Fruit fly (Drosophila melanogaster): ENCODE data around the gene pths.

Gene pths

DNA sequence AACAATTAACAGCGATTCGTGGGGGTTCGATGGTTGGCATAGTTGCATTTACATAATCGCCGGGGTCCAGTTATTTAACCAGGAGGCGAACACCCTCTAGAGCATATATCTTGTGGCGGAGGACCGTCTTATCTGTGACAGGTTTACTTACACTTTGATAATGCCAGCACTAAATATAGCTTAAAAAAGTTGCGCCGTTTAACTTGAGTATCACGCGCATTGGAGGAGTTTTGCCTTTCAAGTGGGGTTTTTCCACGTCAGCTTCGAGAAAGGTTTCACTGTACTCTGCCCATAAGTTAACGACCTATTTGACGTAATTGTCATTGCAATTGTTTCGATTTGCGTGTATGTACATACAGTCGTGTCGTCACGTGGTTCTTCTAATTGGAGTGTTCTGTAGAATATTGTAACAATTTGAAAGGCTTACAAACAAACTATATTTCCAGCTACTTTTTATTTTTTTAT is 26.2 kb downstream of the pths start:
- TF ChIP-seq CG1529 (GFP tag; optimal IDR thresholded peaks at IDR 0.05) (no peak), ttk (GFP tag; IDR thresholded peaks at IDR 0.05) (no peak), mirr (GFP tag; optimal IDR thresholded peaks at IDR 0.05) (peak; percentile 24), Opbp (GFP tag; IDR thresholded peaks at IDR 0.05; ENCODE audit: partially characterized antibody) (no peak), Fer1 (GFP tag; optimal IDR thresholded peaks at IDR 0.05) (no peak), GATAe (GFP tag; conservative IDR thresholded peaks at IDR 0.05) (no peak), CG7928 (GFP tag; optimal IDR thresholded peaks at IDR 0.05) (no peak), CG17328 (GFP tag; IDR thresholded peaks at IDR 0.05) (0 out of 2 replicates have a peak, but pooled peaks have one; percentile 6), CG34422 (GFP tag; IDR thresholded peaks at IDR 0.05) (peak; percentile 26; the same call in 1 of the 3 replicates), Elba2 (GFP tag; optimal IDR thresholded peaks at IDR 0.05) (peak; percentile 8), Med (GFP tag) (peak; percentile 39), jumu (GFP tag; optimal IDR thresholded peaks at IDR 0.05) (no peak), grau (tag; optimal IDR thresholded peaks at IDR 0.05) (peak; percentile 76), sug (tag; optimal IDR thresholded peaks at IDR 0.05) (peak; percentile 66), YL-1 (GFP tag; optimal IDR thresholded peaks at IDR 0.05) (peak; percentile 29), CG10147 (GFP tag; optimal IDR thresholded peaks at IDR 0.05) (no peak), NK7.1 (GFP tag; optimal IDR thresholded peaks at IDR 0.05) (no peak), insv (GFP tag; optimal IDR thresholded peaks at IDR 0.05) (peak in 1 of 2 experiments; percentile 7), zfh1 (GFP tag; IDR thresholded peaks at IDR 0.05) (0 out of 3 replicates have a peak, but pooled peaks have one; percentile 27), Xrp1 (GFP tag; IDR thresholded peaks at IDR 0.05) (peak; percentile 12; the same call in 1 of the 2 replicates), Pdp1 (GFP tag; optimal IDR thresholded peaks at IDR 0.05) (peak in 1 of 2 experiments; percentile 58)

dm6 chr2L:21169863-21170262 is 26.8 kb downstream of the pths start:
- TF ChIP-seq exex (tag; optimal IDR thresholded peaks at IDR 0.05) (peak; percentile 83), CG6854 (GFP tag; optimal IDR thresholded peaks at IDR 0.05) (no peak), CG3847 (GFP tag; IDR thresholded peaks at IDR 0.05) (no peak), Atf3 (GFP tag; optimal IDR thresholded peaks at IDR 0.05) (no peak), abd-A (tag; optimal IDR thresholded peaks at IDR 0.05) (no peak)

DNA sequence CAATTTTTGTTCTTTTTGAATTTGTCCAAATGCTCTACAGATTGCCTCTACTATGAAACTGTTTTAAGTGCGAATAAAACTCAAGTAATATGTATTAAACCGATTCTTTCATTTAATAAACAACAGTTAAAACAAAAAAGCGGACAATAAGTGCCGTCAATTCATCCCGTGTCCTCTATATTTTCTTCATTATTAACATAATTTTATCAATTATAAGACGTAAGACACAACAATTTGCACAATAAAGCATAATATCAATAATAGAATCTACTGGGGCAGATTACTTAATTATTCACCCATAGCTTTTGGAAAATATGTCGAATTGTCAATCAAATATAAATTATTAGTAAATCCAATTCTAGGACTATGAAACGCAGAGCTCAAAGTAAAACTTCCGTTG is 29.9 kb downstream of the pths start, which contains the start of gene CG31627:
Gene CG31627, plus strand, starts transcription at position 301 of the 400 bp plus-strand sequence.
- TF ChIP-seq pnt (GFP tag; optimal IDR thresholded peaks at IDR 0.05), result no peak
- TF ChIP-seq Mrtf (GFP tag; IDR thresholded peaks at IDR 0.05), result no peak
- TF ChIP-seq CG12942 (GFP tag; optimal IDR thresholded peaks at IDR 0.05), result no peak
- no peak for TF ChIP-seq E2f1 (GFP tag; IDR thresholded peaks at IDR 0.05)
- no peak for TF ChIP-seq dpn (GFP tag; optimal IDR thresholded peaks at IDR 0.05)
- TF ChIP-seq prd (optimal IDR thresholded peaks at IDR 0.05), result no peak
- no peak for TF ChIP-seq prd (GFP tag; IDR thresholded peaks at IDR 0.05)
- no peak for TF ChIP-seq slp2 (GFP tag; optimal IDR thresholded peaks at IDR 0.05)
- TF ChIP-seq al (GFP tag; IDR thresholded peaks at IDR 0.05), result no peak
- no peak for TF ChIP-seq CG33213 (GFP tag; optimal IDR thresholded peaks at IDR 0.05)
- no peak for TF ChIP-seq fd96Cb (tag; optimal IDR thresholded peaks at IDR 0.05)
- no peak for TF ChIP-seq Dip2 (GFP tag; IDR thresholded peaks at IDR 0.05)
- TF ChIP-seq CG6654 (GFP tag; optimal IDR thresholded peaks at IDR 0.05), result no peak
- TF ChIP-seq fru (optimal IDR thresholded peaks at IDR 0.05), result no peak
- no peak for TF ChIP-seq CG1832 (GFP tag; optimal IDR thresholded peaks at IDR 0.05)
- TF ChIP-seq H15 (GFP tag; IDR thresholded peaks at IDR 0.05), result no peak
- no peak for TF ChIP-seq vnd (GFP tag; IDR thresholded peaks at IDR 0.05; ENCODE audit: partially characterized antibody)
- no peak for TF ChIP-seq shn (GFP tag; optimal IDR thresholded peaks at IDR 0.05)
- no peak for TF ChIP-seq tll (GFP tag; optimal IDR thresholded peaks at IDR 0.05)
- TF ChIP-seq pzg (GFP tag; optimal IDR thresholded peaks at IDR 0.05), result no peak
